Worm (Caenorhabditis elegans): ENCODE data around the gene sre-21.

- no peak for TF ChIP-seq dao-5 (tag; optimal IDR thresholded peaks at IDR 0.05)
- peak; percentile 8 for TF ChIP-seq him-1 (tag; optimal IDR thresholded peaks at IDR 0.05)
- TF ChIP-seq W03F9.2 (tag; optimal IDR thresholded peaks at IDR 0.05) = no peak
Observed at ce11 chrV:17749181-17749580, 23.8 kb downstream of the sre-21 start, which contains the start of gene R12G8.1.

All from whole organism, L4/young adult.